Fruit fly (Drosophila melanogaster) whole organism, embryonic: ENCODE measurements around the gene CG7650.

Experiments used
- CG10209 ChIP-seq: fragments of 200-800 bp; sonication (Bioruptor generic); optimal IDR thresholded peaks from 3 replicates; lab custom pipeline; 2017; ENCODE audit warnings: missing biosample characterization, mild to moderate bottlenecking, missing genetic modification characterization, missing genetic modification reagents
- CG10462 ChIP-seq: fragments of 200-800 bp; sonication (Bioruptor generic); optimal IDR thresholded peaks from 2 replicates; lab custom pipeline; 2016; ENCODE audit warnings: missing biosample characterization, missing genetic modification characterization
- CG10543 ChIP-seq: fragments of 200-800 bp; sonication (Bioruptor generic); optimal IDR thresholded peaks from 3 replicates; lab custom pipeline; 2017; ENCODE audit warnings: missing biosample characterization, mild to moderate bottlenecking, missing genetic modification characterization, moderate library complexity
- CG11560 ChIP-seq: fragments of 200-800 bp; sonication (Bioruptor generic); IDR thresholded peaks from 3 replicates; pipeline ENCODE4 v1.3.6; 2022; ENCODE audit warnings: missing biosample characterization, missing genetic modification characterization
- CG11723 ChIP-seq: fragments of 200-800 bp; sonication (Bioruptor generic); optimal IDR thresholded peaks from 2 replicates; lab custom pipeline; 2017; ENCODE audit warnings: missing biosample characterization, mild to moderate bottlenecking, missing genetic modification characterization
- CG12071 ChIP-seq: fragments of 200-800 bp; sonication (Bioruptor generic); optimal IDR thresholded peaks from 3 replicates; lab custom pipeline; 2018; ENCODE audit warnings: missing biosample characterization, mild to moderate bottlenecking, missing genetic modification characterization
- CG1233 ChIP-seq: fragments of 200-800 bp; sonication (Bioruptor generic); optimal IDR thresholded peaks from 4 replicates; lab custom pipeline; 2018; ENCODE audit warnings: missing biosample characterization, mild to moderate bottlenecking, missing genetic modification characterization
- CG13123 ChIP-seq: fragments of 200-800 bp; sonication (Bioruptor generic); optimal IDR thresholded peaks from 2 replicates; lab custom pipeline; 2016; ENCODE audit warnings: missing biosample characterization, missing genetic modification characterization
- CG1602 ChIP-seq: fragments of 200-800 bp; sonication (Bioruptor generic); optimal IDR thresholded peaks from 3 replicates; lab custom pipeline; 2016; ENCODE audit warnings: missing biosample characterization, missing genetic modification characterization
- CG17328 ChIP-seq: fragments of 200-800 bp; sonication (Bioruptor generic); IDR thresholded peaks from 2 replicates; pipeline ENCODE4 v1.3.6; 2022; ENCODE audit warnings: missing biosample characterization, missing genetic modification characterization
- CG2202 ChIP-seq: fragments of 200-800 bp; sonication (Bioruptor generic); optimal IDR thresholded peaks from 2 replicates; lab custom pipeline; 2018; ENCODE audit warnings: missing biosample characterization, mild to moderate bottlenecking, missing genetic modification characterization
- CG3163 ChIP-seq: fragments of 200-800 bp; sonication (Bioruptor generic); optimal IDR thresholded peaks from 3 replicates; lab custom pipeline; 2016; ENCODE audit warnings: missing biosample characterization, missing genetic modification characterization
- CG3407 ChIP-seq: fragments of 200-800 bp; sonication (Bioruptor generic); optimal IDR thresholded peaks from 2 replicates; lab custom pipeline; 2018; ENCODE audit warnings: missing biosample characterization, mild to moderate bottlenecking, missing genetic modification characterization
- CG3838 ChIP-seq: fragments of 200-800 bp; sonication (Bioruptor generic); optimal IDR thresholded peaks from 3 replicates; lab custom pipeline; 2016; ENCODE audit warnings: missing biosample characterization, missing genetic modification characterization
- CG3995 ChIP-seq: fragments of 200-800 bp; sonication (Bioruptor generic); optimal IDR thresholded peaks from 3 replicates; lab custom pipeline; 2016; ENCODE audit warnings: missing biosample characterization, missing genetic modification characterization
- CG43689 ChIP-seq: fragments of 200-800 bp; sonication (Bioruptor generic); IDR thresholded peaks from 2 replicates; pipeline ENCODE4 v1.3.6; 2022; ENCODE audit warnings: missing biosample characterization, missing genetic modification characterization
- CG4820 ChIP-seq: fragments of 200-800 bp; sonication (Bioruptor generic); optimal IDR thresholded peaks from 3 replicates; lab custom pipeline; 2016; ENCODE audit warnings: missing biosample characterization, missing genetic modification characterization
- CG6272 ChIP-seq: fragments of 200-800 bp; sonication (Bioruptor generic); IDR thresholded peaks from 2 replicates; pipeline ENCODE4 v1.3.6; 2022; ENCODE audit warnings: missing biosample characterization, missing genetic modification characterization
- CG6654 ChIP-seq: fragments of 200-800 bp; sonication (Bioruptor generic); optimal IDR thresholded peaks from 2 replicates; lab custom pipeline; 2017; ENCODE audit warnings: missing biosample characterization, mild to moderate bottlenecking, missing genetic modification characterization
- CG8478 ChIP-seq: fragments of >200 bp; optimal IDR thresholded peaks from 2 replicates; lab custom pipeline; 2018
- CG8924 ChIP-seq: fragments of 200-800 bp; optimal IDR thresholded peaks from 3 replicates; lab custom pipeline; 2019; ENCODE audit warnings: missing biosample characterization, mild to moderate bottlenecking, missing genetic modification characterization, moderate library complexity
- CG9609 ChIP-seq: fragments of 200-800 bp; sonication (Bioruptor generic); optimal IDR thresholded peaks from 3 replicates; lab custom pipeline; 2016; ENCODE audit warnings: missing biosample characterization, missing genetic modification characterization
- CHES-1-like ChIP-seq: fragments of 200-800 bp; sonication (Bioruptor generic); optimal IDR thresholded peaks from 2 replicates; lab custom pipeline; 2016; ENCODE audit warnings: missing biosample characterization, missing genetic modification characterization
- D19A ChIP-seq: fragments of 200-800 bp; optimal IDR thresholded peaks from 3 replicates; lab custom pipeline; 2019; ENCODE audit warnings: missing biosample characterization, mild to moderate bottlenecking, missing genetic modification characterization, moderate library complexity
- HLH4C ChIP-seq: fragments of 200-800 bp; sonication (Bioruptor generic); IDR thresholded peaks from 3 replicates; pipeline ENCODE4 v1.3.6; 2022; ENCODE audit warnings: missing biosample characterization, missing genetic modification characterization; ENCODE audit not compliant: partially characterized antibody
- Hand ChIP-seq: fragments of 200-800 bp; sonication (Bioruptor generic); optimal IDR thresholded peaks from 2 replicates; lab custom pipeline; 2017; ENCODE audit warnings: mild to moderate bottlenecking, missing biosample characterization, missing genetic modification reagents, missing genetic modification characterization
- Hr3 ChIP-seq: fragments of 200-800 bp; sonication (Bioruptor generic); optimal IDR thresholded peaks from 3 replicates; lab custom pipeline; 2016; ENCODE audit warnings: missing biosample characterization, missing genetic modification characterization
- Lpt ChIP-seq: fragments of >200 bp; optimal IDR thresholded peaks from 2 replicates; lab custom pipeline; 2018; ENCODE audit warnings: missing biosample characterization, missing genetic modification characterization
- Mad ChIP-seq: fragments of 200-800 bp; sonication (Bioruptor generic); optimal IDR thresholded peaks from 2 replicates; lab custom pipeline; 2016; ENCODE audit warnings: missing biosample characterization, missing genetic modification characterization
- NK7.1 ChIP-seq: fragments of 200-800 bp; sonication (Bioruptor generic); optimal IDR thresholded peaks from 3 replicates; lab custom pipeline; 2016; ENCODE audit warnings: missing biosample characterization, missing genetic modification characterization
- Nf-YA ChIP-seq: fragments of 200-800 bp; sonication (Bioruptor generic); IDR thresholded peaks from 2 replicates; pipeline ENCODE4 v1.3.6; 2022; ENCODE audit warnings: missing biosample characterization, missing genetic modification characterization
- Nf-YB ChIP-seq: fragments of 200-800 bp; sonication (Bioruptor generic); optimal IDR thresholded peaks from 3 replicates; lab custom pipeline; 2019; ENCODE audit warnings: missing biosample characterization, mild to moderate bottlenecking, missing genetic modification characterization, moderate library complexity
- Rfx ChIP-seq: fragments of 200-800 bp; sonication (Bioruptor generic); IDR thresholded peaks from 2 replicates; pipeline ENCODE4 v1.3.6; 2022; ENCODE audit warnings: missing biosample characterization, missing genetic modification characterization
- Side ChIP-seq: fragments of 200-800 bp; sonication (Bioruptor generic); optimal IDR thresholded peaks from 2 replicates; lab custom pipeline; 2016; ENCODE audit warnings: missing biosample characterization, missing genetic modification characterization
- br ChIP-seq: fragments of >200 bp; optimal IDR thresholded peaks from 2 replicates; lab custom pipeline; 2017
- btn ChIP-seq: fragments of 200-800 bp; sonication (Bioruptor generic); optimal IDR thresholded peaks from 2 replicates; lab custom pipeline; 2016; ENCODE audit warnings: missing biosample characterization, missing genetic modification characterization
- dan ChIP-seq: fragments of 200-800 bp; sonication (Bioruptor generic); IDR thresholded peaks from 2 replicates; pipeline ENCODE4 v1.3.6; 2022; ENCODE audit warnings: missing biosample characterization, missing genetic modification characterization
- dm ChIP-seq: fragments of 200-800 bp; sonication (Bioruptor generic); optimal IDR thresholded peaks from 3 replicates; lab custom pipeline; 2016; ENCODE audit warnings: missing biosample characterization, missing genetic modification characterization
- fd102C ChIP-seq: fragments of 200-800 bp; sonication (Bioruptor generic); optimal IDR thresholded peaks from 2 replicates; lab custom pipeline; 2018; ENCODE audit warnings: missing biosample characterization, mild to moderate bottlenecking, missing genetic modification characterization, moderate library complexity
- fru ChIP-seq: fragments of >200 bp; optimal IDR thresholded peaks from 2 replicates; lab custom pipeline; 2017
- hb ChIP-seq: fragments of 200-800 bp; sonication (Bioruptor generic); IDR thresholded peaks from 3 replicates; pipeline ENCODE4 v1.3.6; 2022; ENCODE audit warnings: missing biosample characterization, missing genetic modification characterization; ENCODE audit not compliant: partially characterized antibody
- hbn ChIP-seq: fragments of 200-800 bp; sonication (Bioruptor generic); IDR thresholded peaks from 2 replicates; pipeline ENCODE4 v1.3.6; 2022; ENCODE audit warnings: missing biosample characterization, missing genetic modification characterization; ENCODE audit not compliant: partially characterized antibody
- jigr1 ChIP-seq: fragments of 200-800 bp; sonication (Bioruptor generic); IDR thresholded peaks from 3 replicates; pipeline ENCODE4 v1.3.6; 2022; ENCODE audit warnings: missing biosample characterization, missing genetic modification characterization
- lmd ChIP-seq: fragments of 200-800 bp; sonication (Bioruptor generic); IDR thresholded peaks from 2 replicates; pipeline ENCODE4 v1.3.6; 2022; ENCODE audit warnings: missing biosample characterization, missing genetic modification characterization
- pb ChIP-seq: fragments of 200-800 bp; sonication (Bioruptor generic); optimal IDR thresholded peaks from 3 replicates; lab custom pipeline; 2016; ENCODE audit warnings: missing biosample characterization, missing genetic modification characterization
- schlank ChIP-seq: fragments of 200-800 bp; sonication (Bioruptor generic); optimal IDR thresholded peaks from 2 replicates; lab custom pipeline; 2018; ENCODE audit warnings: missing biosample characterization, mild to moderate bottlenecking, missing genetic modification characterization
- shn ChIP-seq: fragments of 200-800 bp; sonication (Bioruptor generic); optimal IDR thresholded peaks from 3 replicates; lab custom pipeline; 2016; ENCODE audit warnings: missing biosample characterization, missing genetic modification characterization
- slbo ChIP-seq: fragments of 200-800 bp; sonication (Bioruptor generic); IDR thresholded peaks from 2 replicates; pipeline ENCODE4 v1.3.6; 2022; ENCODE audit warnings: missing biosample characterization, missing genetic modification characterization
- tll ChIP-seq, 2 experiments: fragments of 200-800 bp in 1 of 2; fragments of >200 bp in 1 of 2; sonication (Bioruptor generic) in 1 of 2; optimal IDR thresholded peaks; 2 replicates each; lab custom pipeline; 2017 to 2019; ENCODE audit warnings: missing biosample characterization in 2 of 2, missing genetic modification characterization in 2 of 2, mild to moderate bottlenecking in 1 of 2, moderate library complexity in 1 of 2
- unpg ChIP-seq: fragments of 200-800 bp; sonication (Bioruptor generic); optimal IDR thresholded peaks from 3 replicates; lab custom pipeline; 2018; ENCODE audit warnings: missing biosample characterization, mild to moderate bottlenecking, missing genetic modification characterization, moderate library complexity
- zfh2 ChIP-seq: fragments of 200-800 bp; sonication (Bioruptor generic); optimal IDR thresholded peaks from 2 replicates; lab custom pipeline; 2016; ENCODE audit warnings: missing biosample characterization, missing genetic modification characterization

CG7650 gene

dm6 chr3L:15625676-15626414 lies 15.7 kb upstream of the CG7650 start (continued):
- peak; percentile 22 for TF ChIP-seq CG9609 (GFP tag; lab: Kevin White, UChicago)
- TF ChIP-seq schlank (tag; lab: Kevin White, UChicago): peak; percentile 36
- peak; percentile 91 for TF ChIP-seq CG3838 (GFP tag; lab: Kevin White, UChicago)
- peak; percentile 83; the same call in 2 of the 3 replicates for TF ChIP-seq jigr1 (GFP tag; lab: Robert Waterston, UW)
- peak; percentile 87 for TF ChIP-seq CG6654 (GFP tag; lab: Kevin White, UChicago)
- TF ChIP-seq CG11723 (GFP tag; lab: Kevin White, UChicago): peak; percentile 74
- peak; percentile 93 for TF ChIP-seq lmd (GFP tag; lab: Robert Waterston, UW)
- peak; percentile 12 for TF ChIP-seq pb
- TF ChIP-seq CG12071: peak; percentile 77
- TF ChIP-seq zfh2: peak; percentile 15
- TF ChIP-seq hb (GFP tag; lab: Robert Waterston, UW): no peak
- no peak for TF ChIP-seq fd102C
- no peak for TF ChIP-seq fru (lab: Kevin White, UChicago)
- no peak for TF ChIP-seq dan (GFP tag; lab: Robert Waterston, UW)
- no peak for TF ChIP-seq Lpt
- no peak for TF ChIP-seq CG8478
- TF ChIP-seq btn: no peak
- peak; percentile 89 for TF ChIP-seq CG4820
- no peak for TF ChIP-seq hbn (GFP tag; lab: Robert Waterston, UW)
- TF ChIP-seq br (lab: Kevin White, UChicago): no peak
- no peak for TF ChIP-seq tll (GFP tag; optimal IDR thresholded peaks at IDR 0.05; lab: Kevin White, UChicago)
- TF ChIP-seq CG8924 (tag; lab: Kevin White, UChicago): peak; percentile 95
- peak; percentile 74 for TF ChIP-seq CG17328 (GFP tag; lab: Robert Waterston, UW)
- no peak for TF ChIP-seq dm (GFP tag; lab: Kevin White, UChicago)
- TF ChIP-seq slbo (GFP tag; lab: Robert Waterston, UW): peak; percentile 87
- no peak; the same call in 2 of the 3 replicates for TF ChIP-seq CG11560
- TF ChIP-seq shn (GFP tag; lab: Kevin White, UChicago): no peak
- peak; percentile 83 for TF ChIP-seq Hand (GFP tag; lab: Kevin White, UChicago)
- peak; percentile 29; the same call in 1 of the 2 replicates for TF ChIP-seq CG43689 (GFP tag; lab: Robert Waterston, UW)
- peak; percentile 81 for TF ChIP-seq Rfx (GFP tag; lab: Robert Waterston, UW)
- peak; percentile 92 for TF ChIP-seq CG10209
- peak; percentile 80 for TF ChIP-seq Nf-YB (GFP tag; lab: Kevin White, UChicago)
- TF ChIP-seq Mad (GFP tag; lab: Kevin White, UChicago): peak; percentile 2
- TF ChIP-seq CG3995 (GFP tag; lab: Kevin White, UChicago): peak; percentile 52
- TF ChIP-seq unpg (GFP tag; lab: Kevin White, UChicago): peak; percentile 94
- peak; percentile 57 for TF ChIP-seq CG10543 (GFP tag; lab: Kevin White, UChicago)
- no peak for TF ChIP-seq CG6272
- TF ChIP-seq CG1233 (GFP tag; lab: Kevin White, UChicago): peak; percentile 87
- TF ChIP-seq CG10462 (GFP tag; lab: Kevin White, UChicago): peak; percentile 78
- TF ChIP-seq CG3407: peak; percentile 86
- peak; percentile 70 for TF ChIP-seq CG2202
- TF ChIP-seq Nf-YA (GFP tag; lab: Robert Waterston, UW): peak; percentile 63
- TF ChIP-seq Hr3 (GFP tag; lab: Kevin White, UChicago): peak; percentile 91
- peak; percentile 29 for TF ChIP-seq CG3163 (GFP tag; lab: Kevin White, UChicago)
- no peak for TF ChIP-seq CG13123 (GFP tag; lab: Kevin White, UChicago)
- peak; percentile 1 for TF ChIP-seq CHES-1-like (GFP tag; lab: Kevin White, UChicago)
- no peak for TF ChIP-seq HLH4C (GFP tag; lab: Robert Waterston, UW)
- TF ChIP-seq NK7.1: no peak
- TF ChIP-seq CG1602: peak; percentile 88
- peak; percentile 92 for TF ChIP-seq D19A
- no peak for TF ChIP-seq Side (GFP tag; lab: Kevin White, UChicago)
